Worm (Caenorhabditis elegans) whole organism, early embryonic: Measurements from ENCODE around the gene trmt-10A.

Experiments used
- B0310.2 ChIP-seq: sonication (generic microtip); optimal IDR thresholded peaks from 2 replicates; lab custom pipeline; 2016; ENCODE audit warnings: mild to moderate bottlenecking, missing genetic modification characterization, missing compliant biosample characterization
- F13C5.2 ChIP-seq: sonication (generic microtip); optimal IDR thresholded peaks from 2 replicates; lab custom pipeline; 2017; ENCODE audit warnings: mild to moderate bottlenecking, missing genetic modification characterization, inconsistent platforms, missing compliant biosample characterization
- hmbx-1 ChIP-seq: sonication (generic microtip); optimal IDR thresholded peaks from 2 replicates; lab custom pipeline; 2016; ENCODE audit warnings: mild to moderate bottlenecking, missing genetic modification characterization, missing compliant biosample characterization

DNA sequence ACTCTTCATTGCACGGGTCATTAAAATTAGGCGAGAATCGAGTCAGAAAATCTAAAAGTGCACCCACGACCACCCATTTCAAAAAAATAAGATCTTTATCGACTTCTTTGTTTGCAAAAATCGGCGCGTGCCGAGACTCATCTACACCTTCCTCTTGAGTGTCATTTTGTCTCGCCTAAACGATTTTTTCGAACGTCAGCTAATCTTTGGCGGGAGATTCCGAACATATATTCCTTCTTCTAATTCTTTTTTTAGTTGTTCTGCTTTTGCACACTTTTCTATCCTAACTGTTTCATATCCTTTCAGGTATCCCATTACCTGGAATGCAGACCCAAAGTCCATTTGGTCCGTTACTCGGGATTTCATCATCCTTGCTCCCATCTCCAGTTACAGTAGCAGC is 15.8 kb downstream of the trmt-10A start, which contains the start of gene bed-3:
- no peak for TF ChIP-seq B0310.2
- no peak for TF ChIP-seq hmbx-1 (tag; lab: Kevin White, UChicago)
- no peak for TF ChIP-seq F13C5.2 (tag; lab: Kevin White, UChicago)
